Fruit fly (Drosophila melanogaster) whole organism, adult: ENCODE results near the gene Ilp7.

Source experiments
- CG11617 ChIP-seq: fragments of 200-800 bp; sonication (Bioruptor generic); optimal IDR thresholded peaks from 2 replicates; lab custom pipeline; 2017; ENCODE audit warnings: mild to moderate bottlenecking, missing biosample characterization, missing genetic modification reagents, missing genetic modification characterization
- CG12768 ChIP-seq: fragments of 200-800 bp; sonication (Bioruptor generic); optimal IDR thresholded peaks from 2 replicates; lab custom pipeline; 2017; ENCODE audit warnings: missing biosample characterization, missing genetic modification characterization, mild to moderate bottlenecking, moderate library complexity, missing genetic modification reagents
- CG14711 ChIP-seq: fragments of 200-800 bp; sonication (Bioruptor generic); optimal IDR thresholded peaks from 2 replicates; lab custom pipeline; 2018; ENCODE audit warnings: missing biosample characterization, mild to moderate bottlenecking, missing genetic modification characterization, moderate library complexity
- CG1620 ChIP-seq: fragments of 200-800 bp; sonication (Bioruptor generic); optimal IDR thresholded peaks from 2 replicates; lab custom pipeline; 2016; ENCODE audit warnings: missing biosample characterization, missing genetic modification characterization
- CG33017 ChIP-seq: fragments of 200-800 bp; sonication (Bioruptor generic); optimal IDR thresholded peaks from 2 replicates; lab custom pipeline; 2018; ENCODE audit warnings: missing biosample characterization, mild to moderate bottlenecking, missing genetic modification characterization, moderate library complexity
- CG5204 ChIP-seq: fragments of 200-800 bp; sonication (Bioruptor generic); optimal IDR thresholded peaks from 2 replicates; lab custom pipeline; 2016; ENCODE audit warnings: missing biosample characterization, missing genetic modification characterization
- CG7045 ChIP-seq: fragments of 200-800 bp; sonication (Bioruptor generic); optimal IDR thresholded peaks from 2 replicates; lab custom pipeline; 2017; ENCODE audit warnings: missing biosample characterization, mild to moderate bottlenecking, missing genetic modification characterization
- CG7101 ChIP-seq: fragments of 200-800 bp; sonication (Bioruptor generic); optimal IDR thresholded peaks from 2 replicates; lab custom pipeline; 2018; ENCODE audit warnings: missing biosample characterization, mild to moderate bottlenecking, missing genetic modification characterization, moderate library complexity
- Clk ChIP-seq: fragments of 200-800 bp; sonication (Bioruptor generic); optimal IDR thresholded peaks from 2 replicates; lab custom pipeline; 2017; ENCODE audit warnings: missing biosample characterization, missing genetic modification characterization
- Crg-1 ChIP-seq: fragments of 200-800 bp; sonication (Bioruptor generic); optimal IDR thresholded peaks from 2 replicates; lab custom pipeline; 2016; ENCODE audit warnings: missing biosample characterization, missing genetic modification characterization
- Hr96 ChIP-seq: fragments of 200-800 bp; sonication (Bioruptor generic); optimal IDR thresholded peaks from 2 replicates; lab custom pipeline; 2016; ENCODE audit warnings: missing biosample characterization, missing genetic modification characterization
- Mnt ChIP-seq: fragments of 200-800 bp; sonication (Bioruptor generic); optimal IDR thresholded peaks from 2 replicates; lab custom pipeline; 2016; ENCODE audit warnings: missing biosample characterization, mild to moderate bottlenecking, missing genetic modification characterization
- bab1 ChIP-seq: fragments of 200-800 bp; sonication (Bioruptor generic); optimal IDR thresholded peaks from 3 replicates; lab custom pipeline; 2019; ENCODE audit warnings: missing biosample characterization, mild to moderate bottlenecking, missing genetic modification characterization, moderate library complexity
- cic ChIP-seq: fragments of 200-800 bp; sonication (Bioruptor generic); optimal IDR thresholded peaks from 2 replicates; lab custom pipeline; 2017; ENCODE audit warnings: missing biosample characterization, mild to moderate bottlenecking, missing genetic modification characterization, moderate library complexity
- cnc ChIP-seq, 2 experiments: fragments of >200 bp; optimal IDR thresholded peaks; 2 replicates each; lab custom pipeline; 2017
- kay ChIP-seq: fragments of 200-800 bp; sonication (Bioruptor generic); peaks from one replicate; lab custom pipeline; 2016; ENCODE audit warnings: missing biosample characterization, missing genetic modification characterization, borderline replicate concordance
- ovo ChIP-seq: fragments of 200-800 bp; sonication (Bioruptor generic); optimal IDR thresholded peaks from 2 replicates; lab custom pipeline; 2016; ENCODE audit warnings: missing biosample characterization, missing genetic modification characterization
- pad ChIP-seq: fragments of 200-800 bp; sonication (Bioruptor generic); optimal IDR thresholded peaks from 3 replicates; lab custom pipeline; 2017; ENCODE audit warnings: missing biosample characterization, missing genetic modification characterization, mild to moderate bottlenecking, moderate library complexity, missing genetic modification reagents
- tj ChIP-seq: fragments of 200-800 bp; sonication (Bioruptor generic); optimal IDR thresholded peaks from 3 replicates; lab custom pipeline; 2017; ENCODE audit warnings: missing biosample characterization, mild to moderate bottlenecking, missing genetic modification characterization, moderate library complexity
- toe ChIP-seq: fragments of 200-800 bp; sonication (Bioruptor generic); optimal IDR thresholded peaks from 2 replicates; lab custom pipeline; 2016; ENCODE audit warnings: missing biosample characterization, missing genetic modification characterization

Ilp7 gene

DNA sequence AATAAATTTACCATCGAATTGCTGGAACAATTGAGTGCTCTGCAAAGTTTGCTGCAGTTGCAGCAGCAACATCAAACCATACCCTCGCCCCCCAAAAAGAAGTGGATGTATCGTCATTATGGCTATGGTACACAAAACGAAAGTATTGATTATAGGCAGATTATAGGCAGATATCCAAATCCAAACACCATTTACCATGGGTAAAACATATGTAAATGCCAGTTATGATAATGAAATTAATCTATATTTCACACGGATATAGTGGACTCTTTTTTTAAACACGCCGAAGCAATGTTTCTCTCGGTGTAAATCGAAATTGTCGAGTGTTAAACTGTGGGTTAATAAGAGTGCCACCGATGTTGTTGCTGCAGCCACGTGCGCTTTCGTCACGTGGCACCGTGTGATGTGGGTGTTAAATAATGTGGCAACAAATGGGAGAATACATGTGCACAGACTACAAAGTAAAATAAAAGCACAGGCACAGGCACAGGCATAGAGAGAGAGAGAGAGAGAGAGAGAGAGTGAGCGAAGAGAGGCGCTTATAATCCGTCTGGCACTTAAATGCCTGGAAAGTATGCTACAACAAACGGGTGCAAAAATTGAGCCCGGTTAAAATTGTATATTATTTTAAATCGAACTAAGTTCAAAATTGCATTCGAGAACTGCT, 29.3 kb downstream of the Ilp7 start:
- TF ChIP-seq CG14711 (tag; lab: Kevin White, UChicago) (no peak), Mnt (GFP tag; lab: Kevin White, UChicago) (peak; percentile 69), CG1620 (GFP tag; lab: Kevin White, UChicago) (no peak), Crg-1 (GFP tag; lab: Kevin White, UChicago) (no peak), cic (GFP tag; lab: Kevin White, UChicago) (no peak)

DNA sequence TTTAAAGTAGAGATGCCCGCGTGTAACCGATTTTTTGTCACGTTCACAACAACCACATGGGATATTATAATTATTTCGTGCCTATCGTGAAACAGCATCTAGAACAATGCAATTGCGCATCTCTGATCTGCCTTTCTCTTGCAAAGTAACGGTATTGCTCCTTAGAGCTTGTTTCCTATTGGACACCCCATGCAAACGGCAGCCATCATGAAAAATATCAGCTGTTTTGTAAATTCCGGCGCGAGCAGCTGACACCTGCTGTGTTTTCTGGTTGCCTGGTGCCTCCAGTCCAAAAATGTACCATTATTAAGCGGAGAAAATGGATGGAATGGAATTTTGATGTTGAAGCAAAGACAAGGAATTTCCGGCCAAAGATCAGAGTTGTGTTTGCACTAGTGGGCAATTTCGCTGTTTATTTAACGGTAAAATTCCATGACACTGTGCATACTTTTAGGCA, 36.8 kb downstream of the Ilp7 start:
- no peak for TF ChIP-seq CG33017 (tag; lab: Kevin White, UChicago)
- TF ChIP-seq pad (GFP tag; lab: Kevin White, UChicago): peak; percentile 96
- no peak for TF ChIP-seq cic (GFP tag; lab: Kevin White, UChicago)
- no peak for TF ChIP-seq CG5204 (GFP tag; lab: Kevin White, UChicago)
- no peak for TF ChIP-seq CG7101 (tag; lab: Kevin White, UChicago)
- TF ChIP-seq tj: peak; percentile 52
- TF ChIP-seq Crg-1 (GFP tag; lab: Kevin White, UChicago): no peak
- no peak for TF ChIP-seq CG7045 (GFP tag; lab: Kevin White, UChicago)
- no peak for TF ChIP-seq Mnt (GFP tag; lab: Kevin White, UChicago)
- no peak for TF ChIP-seq Clk (GFP tag; lab: Kevin White, UChicago)
- peak; percentile 93 for TF ChIP-seq ovo (GFP tag; lab: Kevin White, UChicago)
- TF ChIP-seq CG14711 (tag; lab: Kevin White, UChicago): no peak
- TF ChIP-seq cnc (optimal IDR thresholded peaks at IDR 0.05; lab: Kevin White, UChicago): no peak
- no peak for TF ChIP-seq kay (GFP tag; lab: Kevin White, UChicago)
- TF ChIP-seq bab1 (GFP tag; lab: Kevin White, UChicago): peak; percentile 80
- peak; percentile 26 for TF ChIP-seq CG11617 (GFP tag; lab: Kevin White, UChicago)
- no peak for TF ChIP-seq Hr96 (GFP tag; lab: Kevin White, UChicago)
- TF ChIP-seq CG12768 (GFP tag; lab: Kevin White, UChicago): no peak
- TF ChIP-seq CG1620 (GFP tag; lab: Kevin White, UChicago): peak; percentile 14
- TF ChIP-seq toe (GFP tag; lab: Kevin White, UChicago): no peak

DNA sequence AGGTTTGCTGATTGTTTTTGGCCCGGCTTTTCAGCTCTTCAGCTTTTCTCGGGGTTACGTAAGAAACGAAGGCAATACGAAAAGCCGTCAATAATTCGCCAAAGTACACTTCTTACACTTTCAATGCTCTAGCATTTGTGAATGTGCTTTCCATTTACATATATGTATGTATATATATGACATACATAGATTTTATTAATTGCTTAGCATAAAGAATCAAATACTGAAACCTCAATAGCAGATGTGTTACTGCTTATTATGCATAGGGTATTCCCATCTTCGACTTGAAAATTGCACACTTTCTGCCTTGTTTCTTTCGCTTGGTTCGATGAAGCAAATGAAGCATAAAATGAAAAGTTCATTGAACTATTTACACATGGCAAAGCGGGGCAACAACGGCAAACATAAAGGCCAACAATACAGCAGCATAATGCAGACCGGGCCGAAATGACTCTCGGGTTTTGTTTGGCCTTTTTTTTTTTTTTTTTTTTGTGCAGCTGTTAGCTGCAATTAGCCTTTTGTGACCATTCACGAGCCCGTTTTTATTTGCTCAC, 43.2 kb downstream of the Ilp7 start:
- peak; percentile 87 for TF ChIP-seq tj
- no peak for TF ChIP-seq CG14711 (tag; lab: Kevin White, UChicago)
- peak; percentile 48 for TF ChIP-seq bab1 (GFP tag; lab: Kevin White, UChicago)

DNA sequence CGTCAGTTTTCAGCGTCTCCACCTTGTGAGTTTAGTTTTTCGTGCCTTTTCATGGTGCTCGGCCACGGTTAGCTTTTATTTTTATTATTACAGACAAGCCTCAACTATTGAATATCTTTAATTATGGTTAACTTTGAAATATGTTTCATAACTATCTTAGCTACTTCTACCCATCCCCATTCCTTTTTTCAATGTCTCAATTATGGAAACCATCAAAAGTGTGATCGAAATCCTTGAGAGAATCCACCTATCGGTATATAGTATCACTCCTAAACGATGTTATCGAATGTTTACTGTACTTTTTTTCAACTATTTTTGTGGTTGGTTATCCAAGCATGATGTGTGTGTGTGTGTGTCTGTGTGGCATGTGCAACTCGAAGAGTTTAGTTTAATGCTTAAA, 46.6 kb downstream of the Ilp7 start:
- TF ChIP-seq bab1 (GFP tag; lab: Kevin White, UChicago): peak; percentile 55
- TF ChIP-seq tj: no peak

DNA sequence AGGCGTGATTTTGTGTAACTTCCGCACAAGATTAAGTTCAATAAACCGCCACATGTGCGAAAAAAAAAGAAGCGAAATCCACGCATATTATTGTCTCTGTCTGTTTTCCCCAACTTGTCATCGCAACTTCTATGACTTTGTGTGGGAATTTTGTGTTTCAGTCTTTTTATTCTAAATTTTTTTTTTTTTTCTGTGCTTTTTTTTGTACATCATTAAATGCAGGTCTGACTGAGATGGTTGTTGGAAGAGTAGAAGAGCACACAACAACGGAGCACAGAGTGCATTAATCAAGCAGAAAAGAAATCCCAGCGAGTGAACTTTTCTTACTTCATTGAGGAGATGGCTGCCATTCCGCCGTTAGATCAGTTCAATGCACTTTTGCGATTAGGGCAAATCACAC, 48.2 kb downstream of the Ilp7 start:
- TF ChIP-seq tj: no peak
- TF ChIP-seq CG1620 (GFP tag; lab: Kevin White, UChicago): no peak
- TF ChIP-seq kay (GFP tag; lab: Kevin White, UChicago): no peak
- no peak for TF ChIP-seq ovo (GFP tag; lab: Kevin White, UChicago)
- no peak for TF ChIP-seq CG7101 (tag; lab: Kevin White, UChicago)
- no peak for TF ChIP-seq CG11617 (GFP tag; lab: Kevin White, UChicago)
- no peak for TF ChIP-seq cic (GFP tag; lab: Kevin White, UChicago)
- TF ChIP-seq CG7045 (GFP tag; lab: Kevin White, UChicago): no peak
- TF ChIP-seq Mnt (GFP tag; lab: Kevin White, UChicago): no peak
- TF ChIP-seq CG12768 (GFP tag; lab: Kevin White, UChicago): no peak
- no peak for TF ChIP-seq CG33017 (tag; lab: Kevin White, UChicago)
- TF ChIP-seq toe (GFP tag; lab: Kevin White, UChicago): no peak
- no peak for TF ChIP-seq Crg-1 (GFP tag; lab: Kevin White, UChicago)
- no peak for TF ChIP-seq CG14711 (tag; lab: Kevin White, UChicago)
